Worm (Caenorhabditis elegans) whole organism, young adult: ENCODE measurements around the gene sma-4.

Experiments
- ama-1 ChIP-seq, 3 experiments: fragments of 150-350 bp in 1 of 3; sonication (generic microtip) in 2 of 3; optimal IDR thresholded peaks; 2 replicates each; lab custom pipeline; 2014 to 2018; ENCODE audit warnings: missing biosample characterization in 2 of 3, missing genetic modification characterization in 2 of 3, missing genetic modification reagents in 2 of 3
- ceh-27 ChIP-seq: fragments of 200-800 bp; sonication (Bioruptor generic); optimal IDR thresholded peaks from 2 replicates; lab custom pipeline; 2018; ENCODE audit warnings: mild to moderate bottlenecking, missing genetic modification characterization, moderate library complexity, missing compliant biosample characterization
- ceh-40 ChIP-seq: fragments of 200-800 bp; sonication (Bioruptor generic); IDR thresholded peaks from 2 replicates; pipeline ENCODE4 v1.3.6; 2022; ENCODE audit warnings: missing genetic modification characterization, missing compliant biosample characterization
- ets-4 ChIP-seq: fragments of 200-800 bp; sonication (Bioruptor generic); optimal IDR thresholded peaks from 2 replicates; lab custom pipeline; 2018; ENCODE audit warnings: mild to moderate bottlenecking, missing genetic modification characterization, missing compliant biosample characterization
- hrde-1 ChIP-seq: sonication (generic microtip); optimal IDR thresholded peaks from 2 replicates; lab custom pipeline; 2016; ENCODE audit warnings: missing genetic modification characterization, mild to moderate bottlenecking, missing compliant biosample characterization, moderate library complexity, missing genotype, missing genetic modification reagents, borderline replicate concordance
- let-526 ChIP-seq: fragments of 200-800 bp; sonication (Bioruptor generic); IDR thresholded peaks from 2 replicates; pipeline ENCODE4 v1.3.6; 2022; ENCODE audit warnings: missing genetic modification reagents, missing genetic modification characterization, missing compliant biosample characterization
- lin-35 ChIP-seq, 3 experiments: fragments of 150-350 bp in 2 of 3; sonication (generic microtip) in 1 of 3; optimal IDR thresholded peaks; 2 replicates each; lab custom pipeline; 2014 to 2018; ENCODE audit warnings: missing biosample characterization in 3 of 3, missing genetic modification characterization in 3 of 3, missing genetic modification reagents in 3 of 3
- lin-40 ChIP-seq: sonication (generic microtip); optimal IDR thresholded peaks from 2 replicates; lab custom pipeline; 2016; ENCODE audit warnings: missing genetic modification characterization, mild to moderate bottlenecking, missing compliant biosample characterization, missing genotype, missing genetic modification reagents
- lsy-27 ChIP-seq: sonication (generic microtip); optimal IDR thresholded peaks from 2 replicates; lab custom pipeline; 2017; ENCODE audit warnings: missing genetic modification characterization, mild to moderate bottlenecking, missing compliant biosample characterization, antibody characterized with exemption, missing genotype, borderline replicate concordance; ENCODE audit not compliant: insufficient read depth
- mes-4 ChIP-seq: sonication (generic microtip); optimal IDR thresholded peaks from 2 replicates; lab custom pipeline; 2016; ENCODE audit warnings: missing genotype, missing genetic modification characterization, missing compliant biosample characterization
- tbp1 ChIP-seq: fragments of 200-800 bp; sonication (Bioruptor generic); optimal IDR thresholded peaks from 2 replicates; lab custom pipeline; 2018; ENCODE audit warnings: mild to moderate bottlenecking, missing genetic modification characterization, missing compliant biosample characterization
- unc-62 ChIP-seq: fragments of 150-350 bp; optimal IDR thresholded peaks from 2 replicates; lab custom pipeline; 2014; ENCODE audit warnings: missing biosample characterization, missing genetic modification reagents, missing genetic modification characterization

- no peak for TF ChIP-seq ama-1 (optimal IDR thresholded peaks at IDR 0.05; lab: Kevin White, UChicago)
- no peak for TF ChIP-seq ama-1 (GFP tag; optimal IDR thresholded peaks at IDR 0.05; lab: Kevin White, UChicago)
- TF ChIP-seq let-526 = no peak
- TF ChIP-seq ceh-27 (GFP tag; lab: Kevin White, UChicago) = no peak
- no peak for TF ChIP-seq lin-40
- TF ChIP-seq lsy-27 (tag; lab: Kevin White, UChicago) = no peak
- TF ChIP-seq ets-4 (GFP tag; lab: Kevin White, UChicago) = no peak
- TF ChIP-seq tbp1 (GFP tag; lab: Kevin White, UChicago) = no peak
- no peak for TF ChIP-seq ceh-40 (GFP tag; lab: Robert Waterston, UW)
- TF ChIP-seq unc-62 (GFP tag; lab: Kevin White, UChicago) = no peak
- TF ChIP-seq lin-35 (GFP tag; optimal IDR thresholded peaks at IDR 0.05; lab: Kevin White, UChicago) = no peak
- no peak for TF ChIP-seq hrde-1 (tag; lab: Kevin White, UChicago)
- no peak for TF ChIP-seq mes-4
Observed at ce11 chrIII:5790550-5790949, 25.5 kb upstream of the sma-4 start, which contains the start of gene rev-3.
